Fruit fly (Drosophila melanogaster): ENCODE measurements around the gene CG46192.
"Not testable (repeated sequence)": the region's sequence is repeated elsewhere in the genome, so short reads cannot be mapped to it uniquely, and the experiment has no call there.

- not testable (repeated sequence) for TF ChIP-seq CTCF, CG8478 (optimal IDR thresholded peaks at IDR 0.05)
Observed at dm6 chrY:3262880-3263279, 9.7 kb upstream of the CG46192 start, which contains the start of gene CG46193.

Measured in S2 (cell line).